Worm (Caenorhabditis elegans) whole organism, mixed stage, embryonic: ENCODE data around the gene Y57A10C.1.

Experiments
- M03D4.4 ChIP-seq: sonication (generic microtip); optimal IDR thresholded peaks from 2 replicates; lab custom pipeline; 2017; ENCODE audit warnings: mild to moderate bottlenecking, missing genetic modification characterization, missing compliant biosample characterization
- blmp-1 ChIP-seq: fragments of 150-350 bp; optimal IDR thresholded peaks from 2 replicates; lab custom pipeline; 2014; ENCODE audit warnings: missing biosample characterization, missing genetic modification characterization
- ceh-39 ChIP-seq: fragments of 150-350 bp; optimal IDR thresholded peaks from 2 replicates; lab custom pipeline; 2014; ENCODE audit warnings: missing biosample characterization, missing genetic modification characterization
- ceh-43 ChIP-seq: fragments of 200-800 bp; sonication (Bioruptor generic); optimal IDR thresholded peaks from 2 replicates; lab custom pipeline; 2018; ENCODE audit warnings: mild to moderate bottlenecking, missing genetic modification characterization, moderate library complexity, missing compliant biosample characterization
- ceh-83 ChIP-seq: fragments of 200-800 bp; sonication (Bioruptor generic); optimal IDR thresholded peaks from 2 replicates; lab custom pipeline; 2018; ENCODE audit warnings: mild to moderate bottlenecking, missing genetic modification characterization, missing compliant biosample characterization
- ces-1 ChIP-seq: fragments of 150-350 bp; optimal IDR thresholded peaks from 2 replicates; lab custom pipeline; 2014; ENCODE audit warnings: missing biosample characterization, missing genetic modification reagents, missing genetic modification characterization
- cnd-1 ChIP-seq: fragments of 200-800 bp; sonication (Bioruptor generic); optimal IDR thresholded peaks from 2 replicates; lab custom pipeline; 2018; ENCODE audit warnings: mild to moderate bottlenecking, missing genetic modification characterization, missing compliant biosample characterization
- drap-1 ChIP-seq: fragments of 200-800 bp; sonication (Bioruptor generic); optimal IDR thresholded peaks from 3 replicates; lab custom pipeline; 2018; ENCODE audit warnings: mild to moderate bottlenecking, missing genetic modification characterization, missing compliant biosample characterization
- elt-1 ChIP-seq: sonication (generic microtip); optimal IDR thresholded peaks from 2 replicates; lab custom pipeline; 2017; ENCODE audit warnings: missing genetic modification characterization, mild to moderate bottlenecking, missing compliant biosample characterization, antibody characterized with exemption, moderate library complexity, borderline replicate concordance; ENCODE audit not compliant: insufficient read depth
- elt-3 ChIP-seq: fragments of 150-350 bp; optimal IDR thresholded peaks from 2 replicates; lab custom pipeline; 2014; ENCODE audit warnings: missing biosample characterization, missing genetic modification characterization
- flh-1 ChIP-seq: fragments of 200-800 bp; sonication (Bioruptor generic); optimal IDR thresholded peaks from 2 replicates; lab custom pipeline; 2018; ENCODE audit warnings: mild to moderate bottlenecking, missing genetic modification characterization, moderate library complexity, missing compliant biosample characterization
- ham-2 ChIP-seq: fragments of 200-800 bp; sonication (Bioruptor generic); optimal IDR thresholded peaks from 2 replicates; lab custom pipeline; 2018; ENCODE audit warnings: mild to moderate bottlenecking, missing genetic modification characterization, missing compliant biosample characterization
- hlh-1 ChIP-seq: fragments of 150-350 bp; optimal IDR thresholded peaks from 2 replicates; lab custom pipeline; 2014; ENCODE audit warnings: missing biosample characterization, missing genetic modification reagents, missing genetic modification characterization
- lin-13 ChIP-seq: fragments of 150-350 bp; optimal IDR thresholded peaks from 2 replicates; lab custom pipeline; 2014; ENCODE audit warnings: missing biosample characterization, missing genetic modification characterization
- lin-32 ChIP-seq: fragments of 200-800 bp; sonication (Bioruptor generic); optimal IDR thresholded peaks from 2 replicates; lab custom pipeline; 2018; ENCODE audit warnings: mild to moderate bottlenecking, missing genetic modification characterization, missing compliant biosample characterization
- lsy-2 ChIP-seq: fragments of 150-350 bp; optimal IDR thresholded peaks from 2 replicates; lab custom pipeline; 2014; ENCODE audit warnings: missing biosample characterization, missing genetic modification characterization
- mab-5 ChIP-seq: fragments of 150-350 bp; optimal IDR thresholded peaks from 2 replicates; lab custom pipeline; 2014; ENCODE audit warnings: missing biosample characterization, missing genetic modification characterization
- mep-1 ChIP-seq: fragments of 150-350 bp; optimal IDR thresholded peaks from 2 replicates; lab custom pipeline; 2017; ENCODE audit warnings: missing biosample characterization, missing genetic modification reagents, missing genetic modification characterization, inconsistent platforms
- mls-2 ChIP-seq: sonication (generic microtip); optimal IDR thresholded peaks from 2 replicates; lab custom pipeline; 2016; ENCODE audit warnings: mild to moderate bottlenecking, missing genetic modification characterization, moderate library complexity, missing compliant biosample characterization
- nhr-12 ChIP-seq: fragments of 150-350 bp; optimal IDR thresholded peaks from 2 replicates; lab custom pipeline; 2014; ENCODE audit warnings: missing biosample characterization, missing genetic modification characterization
- nhr-2 ChIP-seq: fragments of 150-350 bp; optimal IDR thresholded peaks from 2 replicates; lab custom pipeline; 2014; ENCODE audit warnings: missing biosample characterization, missing genetic modification characterization
- nhr-237 ChIP-seq: fragments of 150-350 bp; optimal IDR thresholded peaks from 2 replicates; lab custom pipeline; 2014; ENCODE audit warnings: missing biosample characterization, missing genetic modification characterization
- nhr-28 ChIP-seq: fragments of 150-350 bp; optimal IDR thresholded peaks from 2 replicates; lab custom pipeline; 2014; ENCODE audit warnings: missing biosample characterization, missing genetic modification characterization
- nhr-76 ChIP-seq: sonication (generic microtip); optimal IDR thresholded peaks from 2 replicates; lab custom pipeline; 2017; ENCODE audit warnings: missing biosample characterization, missing genetic modification characterization
- pha-4 ChIP-seq: fragments of 150-350 bp; optimal IDR thresholded peaks from 2 replicates; lab custom pipeline; 2018; ENCODE audit warnings: missing biosample characterization, missing genetic modification reagents, missing genetic modification characterization
- sem-2 ChIP-seq: fragments of 200-800 bp; sonication (Bioruptor generic); optimal IDR thresholded peaks from 2 replicates; lab custom pipeline; 2018; ENCODE audit warnings: mild to moderate bottlenecking, missing genetic modification characterization, missing compliant biosample characterization
- snpc-4 ChIP-seq: fragments of 150-350 bp; optimal IDR thresholded peaks from 2 replicates; lab custom pipeline; 2014; ENCODE audit warnings: missing biosample characterization, missing genetic modification characterization
- sptf-1 ChIP-seq: sonication (generic microtip); optimal IDR thresholded peaks from 2 replicates; lab custom pipeline; 2017; ENCODE audit warnings: mild to moderate bottlenecking, missing genetic modification characterization, moderate library complexity, missing compliant biosample characterization
- tbx-8 ChIP-seq: fragments of 200-800 bp; sonication (Bioruptor generic); optimal IDR thresholded peaks from 2 replicates; lab custom pipeline; 2018; ENCODE audit warnings: mild to moderate bottlenecking, missing genetic modification characterization, moderate library complexity, missing compliant biosample characterization
- unc-120 ChIP-seq: sonication (generic microtip); optimal IDR thresholded peaks from 2 replicates; lab custom pipeline; 2017; ENCODE audit warnings: missing genetic modification characterization, missing compliant biosample characterization; ENCODE audit not compliant: poor library complexity, severe bottlenecking
- unc-39 ChIP-seq: fragments of 150-350 bp; optimal IDR thresholded peaks from 2 replicates; lab custom pipeline; 2014; ENCODE audit warnings: missing biosample characterization, missing genetic modification characterization
- unc-62 ChIP-seq: fragments of 150-350 bp; optimal IDR thresholded peaks from 2 replicates; lab custom pipeline; 2014; ENCODE audit warnings: missing biosample characterization, missing genetic modification reagents, missing genetic modification characterization
- zip-8 ChIP-seq: fragments of 150-350 bp; optimal IDR thresholded peaks from 2 replicates; lab custom pipeline; 2014; ENCODE audit warnings: missing biosample characterization, missing genetic modification characterization
- ztf-11 ChIP-seq: fragments of 150-350 bp; optimal IDR thresholded peaks from 2 replicates; lab custom pipeline; 2014; ENCODE audit warnings: missing biosample characterization, missing genetic modification characterization

The Y57A10C.1 gene

DNA sequence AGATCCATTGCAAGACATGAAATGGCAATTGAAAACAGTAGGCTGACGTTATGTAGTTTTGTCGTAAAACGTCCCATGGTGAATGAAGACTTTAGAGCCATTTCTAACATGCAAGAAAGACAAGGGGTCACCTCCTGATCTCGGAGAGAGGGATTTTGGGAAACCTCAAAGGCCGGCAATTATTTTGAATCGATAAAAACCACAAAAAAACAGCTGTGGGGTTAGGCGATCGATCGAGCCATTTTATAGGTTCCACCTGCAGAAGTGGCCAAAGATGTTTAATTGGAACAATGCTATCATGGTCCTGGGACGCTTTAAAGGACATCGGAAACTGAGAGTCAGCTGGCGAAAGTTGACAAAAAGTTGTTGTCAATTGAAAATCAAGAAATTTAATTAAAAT, 2.5 kb upstream of the Y57A10C.1 start, which contains the start of gene Y57A10C.11:
Gene Y57A10C.11 (minus strand): TSS at position 101 of the 400 bp plus-strand sequence.
- TF ChIP-seq unc-120 (tag; lab: Kevin White, UChicago) = no peak
- no peak for TF ChIP-seq unc-62 (GFP tag; lab: Kevin White, UChicago)
- TF ChIP-seq nhr-2 = no peak
- no peak for TF ChIP-seq nhr-76 (tag; lab: Kevin White, UChicago)
- TF ChIP-seq unc-39 (tag; lab: Kevin White, UChicago) = no peak
- no peak for TF ChIP-seq blmp-1 (tag; lab: Kevin White, UChicago)
- TF ChIP-seq mls-2 (tag; lab: Kevin White, UChicago) = no peak
- no peak for TF ChIP-seq ztf-11
- no peak for TF ChIP-seq mep-1 (tag; lab: Kevin White, UChicago)
- no peak for TF ChIP-seq snpc-4 (tag; lab: Kevin White, UChicago)
- no peak for TF ChIP-seq lin-32 (GFP tag; lab: Kevin White, UChicago)
- no peak for TF ChIP-seq zip-8 (tag; lab: Kevin White, UChicago)
- TF ChIP-seq lin-13 (tag; lab: Kevin White, UChicago) = no peak
- TF ChIP-seq nhr-28 (tag; lab: Kevin White, UChicago) = no peak
- TF ChIP-seq ceh-83 (GFP tag; lab: Kevin White, UChicago) = no peak
- TF ChIP-seq cnd-1 = no peak

DNA sequence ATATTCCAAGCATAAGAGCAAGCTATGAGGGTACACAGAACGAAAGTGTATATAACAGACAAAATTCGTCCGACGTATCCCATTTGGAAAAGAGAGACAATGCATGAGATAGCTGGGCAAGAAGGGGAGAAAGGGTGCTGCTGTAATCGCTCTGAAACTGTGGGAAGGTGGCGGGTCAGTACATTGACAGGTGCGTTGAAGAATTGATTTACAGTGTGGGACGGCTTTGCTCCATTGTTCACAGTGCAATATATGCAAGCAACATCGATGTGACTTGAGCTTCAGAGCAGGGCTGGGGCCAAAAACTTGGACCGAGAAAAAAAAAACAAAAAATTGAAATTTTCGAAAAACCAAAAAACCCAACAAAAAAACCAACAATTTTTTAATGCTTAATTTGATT, 2.2 kb downstream of the Y57A10C.1 start, which contains the start of gene F57G9.3:
Gene F57G9.3 (minus strand): TSS at position 101 of the 400 bp plus-strand sequence.
- TF ChIP-seq tbx-8 (GFP tag; lab: Kevin White, UChicago) (no peak), blmp-1 (tag; lab: Kevin White, UChicago) (no peak), lin-32 (GFP tag; lab: Kevin White, UChicago) (no peak), mab-5 (tag; lab: Kevin White, UChicago) (no peak), nhr-2 (no peak), M03D4.4 (no peak), nhr-237 (tag; lab: Kevin White, UChicago) (no peak), sptf-1 (no peak), ceh-43 (GFP tag; lab: Kevin White, UChicago) (no peak), hlh-1 (tag; lab: Kevin White, UChicago) (no peak), snpc-4 (tag; lab: Kevin White, UChicago) (no peak), zip-8 (tag; lab: Kevin White, UChicago) (no peak), lin-13 (tag; lab: Kevin White, UChicago) (no peak), ceh-83 (GFP tag; lab: Kevin White, UChicago) (no peak), drap-1 (no peak), nhr-76 (tag; lab: Kevin White, UChicago) (no peak), ces-1 (GFP tag; lab: Kevin White, UChicago) (no peak), elt-1 (tag; lab: Kevin White, UChicago) (no peak), mls-2 (tag; lab: Kevin White, UChicago) (no peak)

ce11 chrII:12408717-12409116, 3.6 kb downstream of the Y57A10C.1 start, which contains the start of gene sre-31:
Gene sre-31, minus strand, starts transcription at chrII:12408817.
- no peak for TF ChIP-seq sem-2
- TF ChIP-seq M03D4.4 = no peak
- no peak for TF ChIP-seq zip-8 (tag; lab: Kevin White, UChicago)
- TF ChIP-seq nhr-76 (tag; lab: Kevin White, UChicago) = no peak
- no peak for TF ChIP-seq nhr-2
- no peak for TF ChIP-seq elt-3 (tag; lab: Kevin White, UChicago)
- no peak for TF ChIP-seq elt-1 (tag; lab: Kevin White, UChicago)
- no peak for TF ChIP-seq nhr-12 (tag; lab: Kevin White, UChicago)
- no peak for TF ChIP-seq lin-13 (tag; lab: Kevin White, UChicago)
- TF ChIP-seq flh-1 = no peak
- no peak for TF ChIP-seq lsy-2
- TF ChIP-seq mab-5 (tag; lab: Kevin White, UChicago) = no peak
- no peak for TF ChIP-seq ham-2 (GFP tag; lab: Kevin White, UChicago)
- no peak for TF ChIP-seq ceh-43 (GFP tag; lab: Kevin White, UChicago)
- no peak for TF ChIP-seq unc-39 (tag; lab: Kevin White, UChicago)
- TF ChIP-seq pha-4 (tag; lab: Kevin White, UChicago) = no peak
- no peak for TF ChIP-seq ceh-39 (tag; lab: Kevin White, UChicago)
- no peak for TF ChIP-seq drap-1
- TF ChIP-seq lin-32 (GFP tag; lab: Kevin White, UChicago) = no peak
- TF ChIP-seq, all 35 proteins: peak for 0
